Fruit fly (Drosophila melanogaster): Measurements from ENCODE around the gene cic.
A peak's percentile ranks its signal among the peaks of the same experiment; 100 is the strongest.

cic gene

dm6 chr3R:20261225-20261968, 8.8 kb downstream of the cic start (continued):
- peak; percentile 74 for TF ChIP-seq fd85E (GFP tag; optimal IDR thresholded peaks at IDR 0.05)
- peak; percentile 97 for TF ChIP-seq CG15336 (GFP tag; IDR thresholded peaks at IDR 0.05)
- peak; percentile 91 for TF ChIP-seq achi (GFP tag; optimal IDR thresholded peaks at IDR 0.05)
- TF ChIP-seq Hr4 (GFP tag; optimal IDR thresholded peaks at IDR 0.05), result peak; percentile 92
- TF ChIP-seq CG8119 (GFP tag; IDR thresholded peaks at IDR 0.05), result peak; percentile 97
- peak; percentile 90 for TF ChIP-seq Lpt (GFP tag; optimal IDR thresholded peaks at IDR 0.05)
- TF ChIP-seq CG32006 (GFP tag; optimal IDR thresholded peaks at IDR 0.05), result peak; percentile 95
- TF ChIP-seq CG11902 (GFP tag; optimal IDR thresholded peaks at IDR 0.05), result peak; percentile 84
- TF ChIP-seq Sox15 (GFP tag; optimal IDR thresholded peaks at IDR 0.05), result peak; percentile 83
- peak; percentile 95 for TF ChIP-seq spab (GFP tag; optimal IDR thresholded peaks at IDR 0.05)
- TF ChIP-seq Ets96B (tag; optimal IDR thresholded peaks at IDR 0.05), result peak; percentile 98
- peak; percentile 45 for TF ChIP-seq Eip93F (GFP tag; optimal IDR thresholded peaks at IDR 0.05)
- peak; percentile 94 for TF ChIP-seq CG11294 (GFP tag; IDR thresholded peaks at IDR 0.05)
- peak; percentile 95 for TF ChIP-seq CG1621 (tag; optimal IDR thresholded peaks at IDR 0.05)
- TF ChIP-seq CG6808 (GFP tag; optimal IDR thresholded peaks at IDR 0.05), result peak; percentile 94
- TF ChIP-seq Gug (GFP tag; IDR thresholded peaks at IDR 0.05), result peak; percentile 94
- TF ChIP-seq pdm3 (GFP tag; optimal IDR thresholded peaks at IDR 0.05), result peak; percentile 93
- TF ChIP-seq dsx (GFP tag; optimal IDR thresholded peaks at IDR 0.05; ENCODE audit: poor library complexity, severe bottlenecking), result peak; percentile 97
- TF ChIP-seq CG10631 (GFP tag; optimal IDR thresholded peaks at IDR 0.05), result peak; percentile 96
- peak; percentile 60 for TF ChIP-seq Blimp-1 (GFP tag; optimal IDR thresholded peaks at IDR 0.05)
- TF ChIP-seq Met (GFP tag; optimal IDR thresholded peaks at IDR 0.05), result peak; percentile 91
- peak; percentile 85 for TF ChIP-seq CG4318 (GFP tag; optimal IDR thresholded peaks at IDR 0.05)
- TF ChIP-seq cyc (GFP tag; optimal IDR thresholded peaks at IDR 0.05), result peak; percentile 82

- TF ChIP-seq Smox (GFP tag; optimal IDR thresholded peaks at IDR 0.05) (no peak), Lpt (GFP tag; optimal IDR thresholded peaks at IDR 0.05) (no peak), CG6792 (GFP tag; optimal IDR thresholded peaks at IDR 0.05) (no peak), Hr39 (GFP tag; optimal IDR thresholded peaks at IDR 0.05) (no peak), Sox15 (GFP tag; optimal IDR thresholded peaks at IDR 0.05) (no peak), pdm3 (GFP tag; optimal IDR thresholded peaks at IDR 0.05) (no peak), topi (GFP tag; optimal IDR thresholded peaks at IDR 0.05) (no peak), Hr38 (GFP tag; optimal IDR thresholded peaks at IDR 0.05) (no peak), CG7368 (GFP tag; optimal IDR thresholded peaks at IDR 0.05) (no peak), net (GFP tag; optimal IDR thresholded peaks at IDR 0.05) (no peak), CG11762 (GFP tag; optimal IDR thresholded peaks at IDR 0.05; ENCODE audit: insufficient read depth) (no peak), CG34406 (GFP tag; optimal IDR thresholded peaks at IDR 0.05) (no peak), Met (GFP tag; optimal IDR thresholded peaks at IDR 0.05) (no peak), CG11902 (GFP tag; optimal IDR thresholded peaks at IDR 0.05) (no peak), CG16779 (tag; optimal IDR thresholded peaks at IDR 0.05) (no peak), OdsH (GFP tag; optimal IDR thresholded peaks at IDR 0.05) (no peak)
Measured at dm6 chr3R:20261969-20262334, 9.4 kb downstream of the cic start.

- peak; percentile 9 for TF ChIP-seq CG10631 (GFP tag; optimal IDR thresholded peaks at IDR 0.05)
- TF ChIP-seq Hr4 (GFP tag; optimal IDR thresholded peaks at IDR 0.05), result peak; percentile 0
- no peak for TF ChIP-seq Gug (GFP tag; IDR thresholded peaks at IDR 0.05)
- peak; percentile 95 for TF ChIP-seq fkh (GFP tag; optimal IDR thresholded peaks at IDR 0.05)
- peak; percentile 22 for TF ChIP-seq CG32006 (GFP tag; optimal IDR thresholded peaks at IDR 0.05)
Measured at dm6 chr3R:20262927-20263644, 10.5 kb downstream of the cic start.
